Fruit fly (Drosophila melanogaster): ENCODE results near the gene CG16753.

Gene CG16753

DNA sequence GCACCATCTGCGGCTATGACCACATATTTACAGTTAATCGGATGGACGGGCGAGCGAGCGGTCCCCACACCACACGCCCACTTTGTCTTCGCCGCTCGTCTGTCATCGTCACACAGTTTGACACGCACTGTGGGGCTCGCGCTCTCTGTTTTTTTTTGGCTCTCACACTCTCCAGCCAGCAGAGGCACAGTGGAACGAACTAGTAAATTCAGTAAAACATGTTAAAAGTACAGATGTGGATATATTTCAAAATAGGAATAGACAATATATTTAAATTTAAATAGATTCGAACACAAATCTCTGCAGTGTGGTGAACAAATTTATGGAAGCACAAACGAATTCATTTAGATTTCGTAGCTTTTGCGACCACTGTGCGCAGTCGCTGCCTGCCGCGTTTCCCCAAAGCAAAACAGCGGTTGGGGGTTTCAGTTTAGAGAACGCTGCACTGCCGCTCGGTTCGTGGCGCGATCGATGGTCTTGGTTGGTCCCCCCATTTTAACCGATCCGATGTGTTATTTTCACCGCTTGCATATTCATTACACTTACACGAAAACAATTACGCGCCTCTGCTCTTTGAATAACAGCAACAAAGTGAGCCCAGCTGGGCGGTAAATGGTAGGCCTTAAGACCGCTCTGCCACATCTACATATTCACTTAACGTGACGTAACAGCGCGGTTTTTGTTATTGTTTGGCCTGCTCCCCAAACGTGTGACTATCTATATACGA, 26.4 kb downstream of the CG16753 start:
- peak; percentile 99 for TF ChIP-seq OdsH (GFP tag; optimal IDR thresholded peaks at IDR 0.05)
- peak; percentile 97 for TF ChIP-seq HLH106 (tag; optimal IDR thresholded peaks at IDR 0.05)
- peak; percentile 91 for TF ChIP-seq dmrt93B (GFP tag; optimal IDR thresholded peaks at IDR 0.05)
- peak; percentile 99 for TF ChIP-seq h (GFP tag; optimal IDR thresholded peaks at IDR 0.05)
- TF ChIP-seq fru (GFP tag; optimal IDR thresholded peaks at IDR 0.05): peak; percentile 99
- peak; percentile 84 for TF ChIP-seq Dif (GFP tag; optimal IDR thresholded peaks at IDR 0.05; ENCODE audit: partially characterized antibody)
- peak; percentile 59 to 76 for TF ChIP-seq dl (GFP tag; optimal IDR thresholded peaks at IDR 0.05; ENCODE audit: insufficient read depth in 1 of 2, partially characterized antibody in 2 of 2)
- TF ChIP-seq Hr83 (GFP tag; optimal IDR thresholded peaks at IDR 0.05; ENCODE audit: poor library complexity, severe bottlenecking): peak; percentile 81
- TF ChIP-seq woc (GFP tag; optimal IDR thresholded peaks at IDR 0.05): peak; percentile 98
- TF ChIP-seq ey (GFP tag; optimal IDR thresholded peaks at IDR 0.05): peak; percentile 99
- TF ChIP-seq Abd-B (GFP tag; optimal IDR thresholded peaks at IDR 0.05): no peak
- peak; percentile 96 for TF ChIP-seq dsf (GFP tag; optimal IDR thresholded peaks at IDR 0.05; ENCODE audit: borderline replicate concordance)
- TF ChIP-seq sv (GFP tag; optimal IDR thresholded peaks at IDR 0.05): peak; percentile 99
- TF ChIP-seq br (GFP tag; optimal IDR thresholded peaks at IDR 0.05): peak; percentile 99
- TF ChIP-seq pan (optimal IDR thresholded peaks at IDR 0.05): no peak
- no peak for TF ChIP-seq usp (GFP tag; optimal IDR thresholded peaks at IDR 0.05)
- TF ChIP-seq foxo (GFP tag; optimal IDR thresholded peaks at IDR 0.05): peak; percentile 96 to 99
- TF ChIP-seq tai (GFP tag; optimal IDR thresholded peaks at IDR 0.05): peak; percentile 95
- peak; percentile 97 for TF ChIP-seq CG32264 (GFP tag; optimal IDR thresholded peaks at IDR 0.05)
- no peak for TF ChIP-seq Dfd (GFP tag; optimal IDR thresholded peaks at IDR 0.05)
- peak; percentile 91 for TF ChIP-seq GATAd (GFP tag; optimal IDR thresholded peaks at IDR 0.05)
- TF ChIP-seq Hr78 (GFP tag; optimal IDR thresholded peaks at IDR 0.05): no peak
- TF ChIP-seq CG9705 (GFP tag; optimal IDR thresholded peaks at IDR 0.05): peak; percentile 94
- TF ChIP-seq jim (GFP tag; optimal IDR thresholded peaks at IDR 0.05): no peak
- TF ChIP-seq Vsx2 (GFP tag; optimal IDR thresholded peaks at IDR 0.05; ENCODE audit: partially characterized antibody): no peak
- TF ChIP-seq lola (GFP tag; optimal IDR thresholded peaks at IDR 0.05): no peak
- TF ChIP-seq Jra (GFP tag; optimal IDR thresholded peaks at IDR 0.05): peak; percentile 97
- peak; percentile 98 for TF ChIP-seq brk (GFP tag; optimal IDR thresholded peaks at IDR 0.05)
- peak; percentile 98 for TF ChIP-seq Hnf4 (GFP tag; optimal IDR thresholded peaks at IDR 0.05)
- TF ChIP-seq Myc (optimal IDR thresholded peaks at IDR 0.05): peak; percentile 55
- peak; percentile 98 for TF ChIP-seq Rel (GFP tag; optimal IDR thresholded peaks at IDR 0.05)
- peak; percentile 95 for TF ChIP-seq Rel (tag; optimal IDR thresholded peaks at IDR 0.05)
- TF ChIP-seq N (GFP tag; optimal IDR thresholded peaks at IDR 0.05): no peak
- peak; percentile 97 for TF ChIP-seq CrebA (GFP tag; optimal IDR thresholded peaks at IDR 0.05; ENCODE audit: borderline replicate concordance)
- TF ChIP-seq psq (GFP tag; optimal IDR thresholded peaks at IDR 0.05): peak; percentile 98
- peak; percentile 98 for TF ChIP-seq Sp1 (GFP tag; optimal IDR thresholded peaks at IDR 0.05)
- TF ChIP-seq Mio (GFP tag; optimal IDR thresholded peaks at IDR 0.05): peak; percentile 87
- peak; percentile 99 for TF ChIP-seq sage (GFP tag; optimal IDR thresholded peaks at IDR 0.05)
- peak; percentile 99 for TF ChIP-seq rgr (GFP tag; optimal IDR thresholded peaks at IDR 0.05)

- TF ChIP-seq Rel (GFP tag; optimal IDR thresholded peaks at IDR 0.05) (peak; percentile 40), Rel (tag; optimal IDR thresholded peaks at IDR 0.05) (no peak), rgr (GFP tag; optimal IDR thresholded peaks at IDR 0.05) (no peak), usp (GFP tag; optimal IDR thresholded peaks at IDR 0.05) (no peak), Vsx2 (GFP tag; optimal IDR thresholded peaks at IDR 0.05; ENCODE audit: partially characterized antibody) (peak; percentile 49)
These were observed 27.2 kb downstream of the CG16753 start for dm6 chr3L:3081966-3082516.
